Worm (Caenorhabditis elegans): ENCODE results near the gene str-222.

DNA sequence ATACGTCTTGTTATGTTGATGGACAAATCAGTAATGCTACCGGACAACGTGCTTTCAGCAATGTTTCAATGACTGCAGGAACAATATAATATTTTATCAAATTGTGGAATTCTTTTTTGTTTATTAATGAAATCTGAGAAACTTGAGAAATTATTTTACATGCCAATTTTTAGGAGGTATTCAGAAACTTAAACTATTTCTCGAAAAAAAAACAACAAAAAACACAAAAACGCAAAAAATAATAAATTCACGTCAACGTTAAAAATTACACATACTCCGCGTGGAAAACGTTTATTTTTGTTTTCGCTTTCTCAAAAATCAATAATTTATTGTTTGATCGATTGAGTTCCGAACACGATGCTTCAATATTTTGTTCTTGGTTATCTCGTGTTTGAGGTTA is 6.2 kb downstream of the str-222 start, which contains the start of gene Y46H3D.1:
- TF ChIP-seq isw-1 (GFP tag; IDR thresholded peaks at IDR 0.05) (no peak), C04F5.9 (tag; optimal IDR thresholded peaks at IDR 0.05) (no peak), unc-130 (tag; optimal IDR thresholded peaks at IDR 0.05) (no peak), jun-1 (tag; optimal IDR thresholded peaks at IDR 0.05) (no peak), hpl-2 (GFP tag; optimal IDR thresholded peaks at IDR 0.05) (no peak)

Measured in whole organism, L1 larva.